Worm (Caenorhabditis elegans): ENCODE results near the gene clec-216.

DNA sequence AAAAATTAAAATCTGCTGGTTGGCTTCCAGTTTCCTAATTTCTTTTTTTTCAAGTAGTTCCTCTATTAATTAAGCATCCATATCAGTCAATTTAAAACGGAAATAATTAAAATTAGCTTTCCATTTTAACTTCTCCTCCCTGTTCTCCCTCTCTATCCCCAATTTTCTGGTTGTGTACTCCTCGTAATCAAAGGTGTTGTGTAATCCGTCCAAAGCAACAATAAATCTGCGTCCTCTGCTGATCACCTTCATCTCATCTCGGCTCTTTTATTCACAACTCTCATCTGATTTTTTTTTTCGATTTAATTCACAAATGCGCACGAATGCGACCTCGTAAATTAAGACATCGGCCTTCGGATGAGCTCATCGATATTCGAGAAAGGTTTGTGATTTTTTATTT lies 43.1 kb upstream of the clec-216 start, which contains the start of gene Y97E10AR.2:
- TF ChIP-seq lsl-1 (GFP tag; optimal IDR thresholded peaks at IDR 0.05) (no peak), nfyb-1 (GFP tag; IDR thresholded peaks at IDR 0.05) (no peak), lin-35 (GFP tag; optimal IDR thresholded peaks at IDR 0.05) (no peak), F37B4.10 (GFP tag; IDR thresholded peaks at IDR 0.05) (no peak), gei-17 (GFP tag; optimal IDR thresholded peaks at IDR 0.05) (no peak), sea-2 (GFP tag; IDR thresholded peaks at IDR 0.05) (no peak), lag-1 (GFP tag; IDR thresholded peaks at IDR 0.05) (no peak)

Data from whole organism, young adult.